Worm (Caenorhabditis elegans): ENCODE results near the gene ugt-62.

- no peak for TF ChIP-seq ama-1 (optimal IDR thresholded peaks at IDR 0.05)
- TF ChIP-seq ceh-13 (GFP tag; optimal IDR thresholded peaks at IDR 0.05), result no peak
- TF ChIP-seq aly-1 (tag; optimal IDR thresholded peaks at IDR 0.05), result no peak
- TF ChIP-seq flt-1 (GFP tag; IDR thresholded peaks at IDR 0.05), result no peak
- no peak for TF ChIP-seq ets-7 (tag; optimal IDR thresholded peaks at IDR 0.05)
- TF ChIP-seq F13C5.2 (tag; optimal IDR thresholded peaks at IDR 0.05), result no peak
- no peak for TF ChIP-seq pes-1 (GFP tag; IDR thresholded peaks at IDR 0.05)
These were observed 12.4 kb upstream of the ugt-62 start for ce11 chrIII:4552872-4553271.
